Worm (Caenorhabditis elegans): ENCODE results near the gene his-41.

- TF ChIP-seq hlh-1 (tag; optimal IDR thresholded peaks at IDR 0.05) = no peak
- TF ChIP-seq nhr-76 (tag; optimal IDR thresholded peaks at IDR 0.05) = no peak
- no peak for TF ChIP-seq sem-2 (GFP tag; optimal IDR thresholded peaks at IDR 0.05)
- no peak for TF ChIP-seq ces-1 (GFP tag; optimal IDR thresholded peaks at IDR 0.05)
- no peak for TF ChIP-seq snpc-4 (tag; optimal IDR thresholded peaks at IDR 0.05)
- TF ChIP-seq blmp-1 (tag; optimal IDR thresholded peaks at IDR 0.05) = no peak
- TF ChIP-seq ceh-39 (tag; optimal IDR thresholded peaks at IDR 0.05) = no peak
- no peak for TF ChIP-seq cnd-1 (tag; optimal IDR thresholded peaks at IDR 0.05)
These were observed 11.3 kb downstream of the his-41 start for ce11 chrV:9556668-9557067.

Data from whole organism, mixed stage, embryonic.